Worm (Caenorhabditis elegans): ENCODE measurements around the gene txt-12.
A peak's percentile ranks its signal among the peaks of the same experiment; 100 is the strongest.

The txt-12 gene

DNA sequence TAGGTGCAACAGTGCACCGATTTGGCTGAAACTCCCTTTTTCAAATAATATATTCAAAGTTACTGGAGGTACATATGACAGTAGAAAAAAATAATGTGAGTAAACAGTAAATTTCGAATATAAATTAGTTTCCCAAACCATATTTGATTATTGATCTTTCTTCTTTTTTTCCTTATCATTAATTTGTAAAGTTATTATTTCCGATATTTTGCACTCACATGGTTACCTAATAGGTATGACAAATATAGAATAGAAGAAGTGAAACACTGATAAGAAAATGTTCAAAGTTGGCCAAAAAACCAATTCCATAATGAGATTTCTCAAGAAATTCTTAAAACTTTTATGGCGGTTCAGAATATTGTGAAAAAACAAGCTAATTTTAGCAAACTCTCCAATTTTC, 47.0 kb downstream of the txt-12 start (continued):
- TF ChIP-seq gei-8 (GFP tag; optimal IDR thresholded peaks at IDR 0.05) (no peak), vab-7 (GFP tag; IDR thresholded peaks at IDR 0.05) (no peak), hlh-11 (tag; optimal IDR thresholded peaks at IDR 0.05) (no peak), php-3 (GFP tag; IDR thresholded peaks at IDR 0.05) (no peak), dve-1 (tag; optimal IDR thresholded peaks at IDR 0.05; ENCODE audit: insufficient read depth) (peak; percentile 12), dmd-6 (GFP tag; IDR thresholded peaks at IDR 0.05) (no peak)

DNA sequence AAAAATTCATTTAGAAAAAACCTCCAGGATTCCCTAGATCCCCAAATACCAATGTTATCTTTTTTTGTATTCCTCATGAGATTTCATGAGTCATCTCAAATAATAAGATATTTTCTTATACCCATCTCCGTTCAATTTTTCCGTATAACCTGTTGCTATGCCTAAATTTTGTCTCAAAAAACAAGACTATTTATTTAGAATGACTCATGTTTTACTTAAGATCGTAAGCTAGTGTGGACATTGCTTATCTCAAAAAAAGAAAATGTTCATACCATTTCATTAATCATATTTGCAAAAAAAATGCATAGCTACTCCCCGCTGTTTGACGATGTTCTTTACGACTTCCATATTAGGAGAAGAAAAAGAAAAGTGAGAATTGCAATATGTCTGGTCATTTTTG, 47.5 kb downstream of the txt-12 start, which contains the start of gene K08F9.3:
Gene K08F9.3 (plus strand): TSS at position 301 of the 400 bp plus-strand sequence.
- TF ChIP-seq nhr-6 (tag; optimal IDR thresholded peaks at IDR 0.05) (no peak), madf-5 (GFP tag; IDR thresholded peaks at IDR 0.05) (no peak), ZK546.5 (tag; optimal IDR thresholded peaks at IDR 0.05) (no peak), hmg-1.1 (GFP tag; IDR thresholded peaks at IDR 0.05) (no peak), daf-8 (GFP tag; IDR thresholded peaks at IDR 0.05) (no peak), arid-1 (GFP tag; conservative IDR thresholded peaks at IDR 0.05) (no peak), lin-29 (GFP tag; IDR thresholded peaks at IDR 0.05) (no peak), zfp-3 (GFP tag; conservative IDR thresholded peaks at IDR 0.05) (no peak), mdt-29 (GFP tag; IDR thresholded peaks at IDR 0.05) (no peak), attf-4 (tag; optimal IDR thresholded peaks at IDR 0.05) (no peak), ceh-44 (GFP tag; IDR thresholded peaks at IDR 0.05) (no peak), dmd-8 (GFP tag; IDR thresholded peaks at IDR 0.05) (no peak), unc-130 (GFP tag; optimal IDR thresholded peaks at IDR 0.05) (no peak), lin-1 (GFP tag; IDR thresholded peaks at IDR 0.05) (no peak), lin-15B (tag; optimal IDR thresholded peaks at IDR 0.05) (no peak)

DNA sequence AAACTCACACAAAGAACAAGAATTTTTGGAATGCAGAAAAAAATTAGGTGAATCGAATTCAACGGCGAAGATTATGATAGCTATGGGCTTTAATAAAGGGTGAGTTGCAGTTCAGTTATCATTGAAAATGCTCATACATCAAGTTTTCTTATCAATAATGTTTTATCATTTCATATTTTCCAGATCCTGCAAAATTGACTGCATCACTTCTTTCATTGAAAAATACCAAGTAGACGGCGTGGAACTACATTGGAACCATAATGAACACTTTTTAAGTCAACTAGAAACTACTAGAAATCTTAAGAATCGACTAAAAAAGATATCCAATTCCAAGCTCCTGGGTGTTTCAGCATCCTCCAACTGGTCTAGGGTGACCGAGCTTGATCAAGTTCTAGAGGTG, 50.5 kb downstream of the txt-12 start, which contains the start of gene K08F9.1:
Gene K08F9.1 (minus strand): TSS at position 101 of the 400 bp plus-strand sequence.
- no peak for TF ChIP-seq Y5F2A.4 (GFP tag; optimal IDR thresholded peaks at IDR 0.05)
- TF ChIP-seq saeg-2 (GFP tag; IDR thresholded peaks at IDR 0.05), result no peak
- no peak for TF ChIP-seq madf-9 (GFP tag; conservative IDR thresholded peaks at IDR 0.05)
- TF ChIP-seq hif-1 (tag; optimal IDR thresholded peaks at IDR 0.05), result no peak
- TF ChIP-seq mdt-29 (GFP tag; IDR thresholded peaks at IDR 0.05), result no peak
- TF ChIP-seq madf-5 (GFP tag; IDR thresholded peaks at IDR 0.05), result no peak

DNA sequence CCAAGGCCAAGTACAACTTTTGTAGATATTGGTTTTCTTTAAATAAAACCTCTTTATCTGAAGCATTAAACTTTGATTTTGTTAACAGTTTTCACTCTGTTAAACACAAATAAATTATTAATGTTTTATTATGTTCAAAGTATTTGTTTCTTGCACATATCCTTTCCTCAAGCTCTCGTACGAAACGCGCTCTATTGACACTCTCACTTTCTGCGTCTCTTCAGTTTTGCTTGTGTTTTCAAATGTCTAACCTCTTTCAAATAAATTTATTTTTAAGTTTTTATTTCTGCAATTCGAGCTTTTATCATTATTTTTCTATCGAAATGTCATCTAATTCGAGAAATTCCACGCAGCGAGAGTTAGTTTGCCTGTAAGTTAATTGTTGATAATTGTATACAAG, 51.0 kb downstream of the txt-12 start, which contains the start of gene K08F9.4:
Gene K08F9.4 (plus strand): TSS at position 222 of the 400 bp plus-strand sequence.
- TF ChIP-seq nhr-28 (tag; optimal IDR thresholded peaks at IDR 0.05) (peak; percentile 61), dmd-6 (GFP tag; IDR thresholded peaks at IDR 0.05) (no peak), nhr-6 (tag; optimal IDR thresholded peaks at IDR 0.05) (peak; percentile 72), T20F7.1 (GFP tag; optimal IDR thresholded peaks at IDR 0.05) (peak; percentile 32), dpl-1 (GFP tag; optimal IDR thresholded peaks at IDR 0.05) (peak; percentile 73), duxl-1 (tag; optimal IDR thresholded peaks at IDR 0.05; ENCODE audit: poor library complexity) (peak; percentile 18), lin-38 (GFP tag; IDR thresholded peaks at IDR 0.05) (peak; percentile 90), lin-13 (GFP tag; optimal IDR thresholded peaks at IDR 0.05) (peak; percentile 7), dve-1 (tag; optimal IDR thresholded peaks at IDR 0.05; ENCODE audit: insufficient read depth) (no peak), daf-16 (GFP tag; optimal IDR thresholded peaks at IDR 0.05) (no peak), daf-16 (tag; optimal IDR thresholded peaks at IDR 0.05) (no peak), mes-2 (tag; optimal IDR thresholded peaks at IDR 0.05; ENCODE audit: poor library complexity, severe bottlenecking) (peak; percentile 92), mep-1 (tag; optimal IDR thresholded peaks at IDR 0.05) (no peak)

Measured in whole organism, L4 larva.